Worm (Caenorhabditis elegans): Measurements from ENCODE around the gene oig-5.

oig-5 gene

DNA sequence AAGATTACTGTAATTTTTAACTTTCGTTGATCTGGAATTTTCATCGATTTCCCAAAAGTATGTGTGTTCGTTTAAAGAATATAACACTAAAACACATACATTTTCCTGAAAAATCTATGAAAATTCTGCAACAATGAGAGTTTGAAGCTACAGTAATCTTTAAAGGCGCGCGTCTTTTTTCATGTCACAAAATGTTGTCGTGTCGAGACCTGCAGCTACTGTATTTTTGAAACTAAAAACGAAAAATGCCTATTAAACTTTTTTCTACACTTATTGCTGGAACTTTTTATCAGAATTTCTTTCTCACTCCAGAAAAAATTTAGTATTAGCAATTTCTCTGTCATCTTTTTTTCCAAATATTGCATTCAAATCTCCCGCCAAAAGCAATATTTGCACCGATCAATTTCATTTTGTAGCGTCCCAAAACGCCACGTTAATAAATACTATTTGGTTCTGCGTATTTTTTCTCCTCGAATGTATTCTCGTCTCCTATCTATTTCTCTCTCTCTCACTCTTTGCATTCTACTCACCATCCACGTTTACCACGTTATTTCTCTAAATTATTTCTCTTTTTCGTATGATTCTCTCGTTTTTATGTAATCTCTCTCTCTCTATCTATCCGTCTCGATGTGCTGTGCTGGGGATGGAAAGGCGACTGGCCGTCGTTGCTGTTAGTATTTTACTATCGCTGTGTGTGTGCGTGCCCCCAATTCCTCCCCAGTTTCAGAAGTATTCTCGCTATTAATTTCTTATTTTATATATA, 20.4 kb upstream of the oig-5 start, which contains the start of gene melo-1:
Gene melo-1 (plus strand): TSS at position 658 of the 763 bp plus-strand sequence.
- no peak for TF ChIP-seq pha-4 (tag; optimal IDR thresholded peaks at IDR 0.05)
- peak; percentile 94 for TF ChIP-seq hmg-1.2 (GFP tag; IDR thresholded peaks at IDR 0.05)
- peak; percentile 76 to 80 for TF ChIP-seq let-607 (tag; optimal IDR thresholded peaks at IDR 0.05)
- TF ChIP-seq lin-54 (GFP tag; optimal IDR thresholded peaks at IDR 0.05): peak; percentile 23
- TF ChIP-seq lin-26 (GFP tag; IDR thresholded peaks at IDR 0.05): no peak
- peak; percentile 39; the same call in 1 of the 2 replicates for TF ChIP-seq dox-1 (GFP tag; IDR thresholded peaks at IDR 0.05)
- TF ChIP-seq lag-1 (GFP tag; IDR thresholded peaks at IDR 0.05): no peak
- no peak for TF ChIP-seq hlh-26 (GFP tag; conservative IDR thresholded peaks at IDR 0.05)
- 0 out of 2 replicates have a peak, but pooled peaks have one; percentile 14 for TF ChIP-seq attf-6 (GFP tag; IDR thresholded peaks at IDR 0.05)
- no peak for TF ChIP-seq gei-17 (GFP tag; optimal IDR thresholded peaks at IDR 0.05)
- TF ChIP-seq ztf-18 (tag; optimal IDR thresholded peaks at IDR 0.05): no peak
- no peak for TF ChIP-seq ets-4 (GFP tag; optimal IDR thresholded peaks at IDR 0.05)
- 0 out of 2 replicates have a peak, but pooled peaks have one; percentile 18 for TF ChIP-seq B0336.3 (GFP tag; IDR thresholded peaks at IDR 0.05)
- TF ChIP-seq repo-1 (tag; optimal IDR thresholded peaks at IDR 0.05): no peak
- peak; percentile 22; the same call in 1 of the 2 replicates for TF ChIP-seq pbrm-1 (GFP tag; IDR thresholded peaks at IDR 0.05)
- TF ChIP-seq attf-5 (GFP tag; optimal IDR thresholded peaks at IDR 0.05): peak; percentile 46
- TF ChIP-seq egrh-3 (GFP tag; IDR thresholded peaks at IDR 0.05): no peak
- TF ChIP-seq aptf-3 (GFP tag; IDR thresholded peaks at IDR 0.05): no peak
- no peak for TF ChIP-seq ztf-26 (tag; optimal IDR thresholded peaks at IDR 0.05)
- TF ChIP-seq lin-40 (tag; optimal IDR thresholded peaks at IDR 0.05): peak; percentile 7
- peak; percentile 29 for TF ChIP-seq nhr-80 (tag; optimal IDR thresholded peaks at IDR 0.05)
- no peak for TF ChIP-seq cebp-1 (GFP tag; IDR thresholded peaks at IDR 0.05)
- TF ChIP-seq cebp-1 (tag; optimal IDR thresholded peaks at IDR 0.05): peak; percentile 64
- TF ChIP-seq F33H1.4 (GFP tag; IDR thresholded peaks at IDR 0.05): peak; percentile 38; the same call in 1 of the 2 replicates
- TF ChIP-seq snpc-4 (GFP tag; optimal IDR thresholded peaks at IDR 0.05): no peak
- TF ChIP-seq snpc-4 (tag; optimal IDR thresholded peaks at IDR 0.05): peak; percentile 8 to 67 (median 40)
- TF ChIP-seq lsl-1 (GFP tag; optimal IDR thresholded peaks at IDR 0.05): peak; percentile 76

DNA sequence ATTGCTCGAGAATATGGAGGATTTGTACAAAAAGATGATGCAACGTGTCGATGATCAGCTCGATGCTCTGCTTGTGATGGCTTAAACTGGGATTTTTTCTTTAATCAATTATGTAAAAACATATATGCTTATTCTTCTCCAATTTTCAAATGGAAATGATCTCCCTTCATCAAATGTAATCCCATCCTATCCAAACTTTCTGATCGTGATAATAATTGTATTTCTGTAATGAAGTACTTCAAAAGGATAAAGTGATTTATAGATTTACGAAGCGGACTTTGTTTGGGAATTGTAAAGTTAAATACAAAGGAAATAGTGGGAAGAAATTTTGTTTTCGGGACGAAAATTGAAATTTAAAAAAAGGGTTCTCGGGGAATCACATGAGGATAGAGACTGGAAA, 16.4 kb upstream of the oig-5 start:
- TF ChIP-seq C17E4.6 (GFP tag; IDR thresholded peaks at IDR 0.05) (no peak), hmg-20 (GFP tag; IDR thresholded peaks at IDR 0.05) (no peak), ceh-91 (GFP tag; IDR thresholded peaks at IDR 0.05) (no peak), hmg-1.2 (GFP tag; IDR thresholded peaks at IDR 0.05) (peak; percentile 10; the same call in 1 of the 2 replicates), ama-1 (optimal IDR thresholded peaks at IDR 0.05) (no peak), ama-1 (GFP tag; optimal IDR thresholded peaks at IDR 0.05) (peak in 1 of 2 experiments; percentile 47), mxl-1 (tag; optimal IDR thresholded peaks at IDR 0.05) (no peak), F55B11.4 (tag; optimal IDR thresholded peaks at IDR 0.05; ENCODE audit: borderline replicate concordance, insufficient read depth) (no peak), madf-3 (GFP tag; IDR thresholded peaks at IDR 0.05) (no peak), hlh-26 (GFP tag; conservative IDR thresholded peaks at IDR 0.05) (no peak), tbx-9 (tag; optimal IDR thresholded peaks at IDR 0.05; ENCODE audit: borderline replicate concordance) (no peak), lin-40 (tag; optimal IDR thresholded peaks at IDR 0.05) (peak; percentile 7), ztf-26 (tag; optimal IDR thresholded peaks at IDR 0.05) (no peak), cebp-1 (GFP tag; IDR thresholded peaks at IDR 0.05) (no peak), cebp-1 (tag; optimal IDR thresholded peaks at IDR 0.05) (peak; percentile 25), sptf-2 (GFP tag; optimal IDR thresholded peaks at IDR 0.05) (no peak), fkh-3 (tag; optimal IDR thresholded peaks at IDR 0.05) (no peak), ceh-79 (tag; optimal IDR thresholded peaks at IDR 0.05) (no peak), mes-4 (tag; optimal IDR thresholded peaks at IDR 0.05) (peak; percentile 12), ztf-18 (tag; optimal IDR thresholded peaks at IDR 0.05) (peak; percentile 6), gei-17 (GFP tag; optimal IDR thresholded peaks at IDR 0.05) (no peak), T26A5.8 (tag; optimal IDR thresholded peaks at IDR 0.05) (no peak), repo-1 (tag; optimal IDR thresholded peaks at IDR 0.05) (no peak), lin-26 (GFP tag; IDR thresholded peaks at IDR 0.05) (no peak), somi-1 (GFP tag; optimal IDR thresholded peaks at IDR 0.05) (peak; percentile 26), unc-130 (GFP tag; optimal IDR thresholded peaks at IDR 0.05) (no peak), snpc-4 (GFP tag; optimal IDR thresholded peaks at IDR 0.05) (peak; percentile 72), snpc-4 (tag; optimal IDR thresholded peaks at IDR 0.05) (peak in 3 of 4 experiments; percentile 20 to 90 (median 45)), nfya-1 (tag; optimal IDR thresholded peaks at IDR 0.05; ENCODE audit: borderline replicate concordance, insufficient read depth) (no peak), nhr-120 (GFP tag; IDR thresholded peaks at IDR 0.05) (no peak), B0035.1 (tag; optimal IDR thresholded peaks at IDR 0.05) (no peak)
